Worm (Caenorhabditis elegans) whole organism, L3 larva: ENCODE measurements around the gene zig-6.

ENCODE experiments used
- ZK546.5 ChIP-seq: sonication (generic microtip); optimal IDR thresholded peaks from 2 replicates; lab custom pipeline; 2017; ENCODE audit warnings: missing biosample characterization, missing genetic modification characterization
- ama-1 ChIP-seq: fragments of 150-350 bp; optimal IDR thresholded peaks from 2 replicates; lab custom pipeline; 2018
- ceh-82 ChIP-seq: fragments of 150-350 bp; optimal IDR thresholded peaks from 2 replicates; lab custom pipeline; 2014; ENCODE audit warnings: missing biosample characterization, missing genetic modification characterization
- nhr-11 ChIP-seq: fragments of 150-350 bp; optimal IDR thresholded peaks from 2 replicates; lab custom pipeline; 2014; ENCODE audit warnings: missing biosample characterization, missing genetic modification characterization
- nhr-12 ChIP-seq: fragments of 150-350 bp; optimal IDR thresholded peaks from 2 replicates; lab custom pipeline; 2014; ENCODE audit warnings: missing biosample characterization, missing genetic modification characterization
- nhr-77 ChIP-seq: fragments of 150-350 bp; optimal IDR thresholded peaks from 2 replicates; lab custom pipeline; 2014; ENCODE audit warnings: missing biosample characterization, missing genetic modification characterization
- sea-2 ChIP-seq: fragments of 150-350 bp; sonication (generic microtip); optimal IDR thresholded peaks from 4 replicates; lab custom pipeline; 2014; ENCODE audit warnings: missing biosample characterization, missing genetic modification reagents, missing genetic modification characterization
- unc-39 ChIP-seq: sonication (generic microtip); optimal IDR thresholded peaks from 4 replicates; lab custom pipeline; 2017; ENCODE audit warnings: missing biosample characterization, missing genetic modification characterization

DNA sequence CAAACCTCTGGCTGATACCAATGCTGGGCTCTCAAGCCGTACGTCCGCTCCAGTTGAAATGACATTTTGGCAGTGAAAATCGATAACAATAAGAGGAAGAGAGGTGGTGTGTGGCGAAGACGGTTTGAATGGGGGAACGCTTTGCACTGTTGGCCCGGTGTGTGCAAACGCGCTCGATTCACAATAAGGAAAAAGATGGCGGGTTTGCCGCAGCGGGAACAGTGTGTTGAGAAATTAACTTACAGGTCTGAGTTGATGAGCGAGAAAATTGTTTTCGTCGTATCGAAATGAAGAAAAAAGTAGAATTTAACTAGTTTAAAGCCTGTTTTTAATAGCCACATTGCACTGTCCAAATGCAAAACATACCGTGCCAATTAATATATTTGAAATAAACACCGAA lies 9.8 kb downstream of the zig-6 start, which contains the start of gene metl-9:
- TF ChIP-seq ceh-82 (no peak), ZK546.5 (no peak), nhr-11 (tag; lab: Kevin White, UChicago) (no peak), ama-1 (no peak), nhr-77 (no peak), sea-2 (GFP tag; lab: Kevin White, UChicago) (no peak), unc-39 (tag; lab: Kevin White, UChicago) (no peak), nhr-12 (no peak)
